Worm (Caenorhabditis elegans) whole organism, young adult: Measurements from ENCODE around the gene nuo-5.

Experiments used
- F33H1.4 ChIP-seq: fragments of 200-800 bp; sonication (Bioruptor generic); IDR thresholded peaks from 2 replicates; pipeline ENCODE4 v1.3.6; 2022; ENCODE audit warnings: missing genetic modification reagents, missing genetic modification characterization, missing compliant biosample characterization
- F37B4.10 ChIP-seq: fragments of 200-800 bp; sonication (Bioruptor generic); IDR thresholded peaks from 2 replicates; pipeline ENCODE4 v1.3.6; 2022; ENCODE audit warnings: missing genetic modification characterization, missing compliant biosample characterization
- F52B5.7 ChIP-seq: sonication (generic microtip); optimal IDR thresholded peaks from 2 replicates; lab custom pipeline; 2016; ENCODE audit warnings: mild to moderate bottlenecking, missing genetic modification characterization, missing compliant biosample characterization
- F57A8.1 ChIP-seq: fragments of 200-800 bp; sonication (Bioruptor generic); optimal IDR thresholded peaks from 2 replicates; lab custom pipeline; 2018; ENCODE audit warnings: mild to moderate bottlenecking, missing genetic modification characterization, moderate library complexity, missing compliant biosample characterization
- K11D2.4 ChIP-seq: fragments of 200-800 bp; sonication (Bioruptor generic); IDR thresholded peaks from 2 replicates; pipeline ENCODE4 v1.3.6; 2022; ENCODE audit warnings: missing genetic modification reagents, missing genetic modification characterization, missing compliant biosample characterization
- Y53F4B.3 ChIP-seq: fragments of 200-800 bp; sonication (Bioruptor generic); IDR thresholded peaks from 2 replicates; pipeline ENCODE4 v1.3.6; 2022; ENCODE audit warnings: missing genetic modification reagents, missing genetic modification characterization, missing compliant biosample characterization
- Y67H2A.10 ChIP-seq: fragments of 200-800 bp; sonication (Bioruptor generic); conservative IDR thresholded peaks from 2 replicates; pipeline ENCODE4 v1.3.6; 2022; ENCODE audit warnings: missing genetic modification reagents, missing genetic modification characterization, missing compliant biosample characterization
- ZK185.1 ChIP-seq: sonication (generic microtip); optimal IDR thresholded peaks from 2 replicates; lab custom pipeline; 2016; ENCODE audit warnings: mild to moderate bottlenecking, missing genetic modification characterization, missing compliant biosample characterization; ENCODE audit not compliant: poor library complexity, severe bottlenecking
- ama-1 ChIP-seq, 3 experiments: fragments of 150-350 bp in 1 of 3; sonication (generic microtip) in 2 of 3; optimal IDR thresholded peaks; 2 replicates each; lab custom pipeline; 2014 to 2018; ENCODE audit warnings: missing biosample characterization in 2 of 3, missing genetic modification characterization in 2 of 3, missing genetic modification reagents in 2 of 3
- athp-1 ChIP-seq: sonication (generic microtip); optimal IDR thresholded peaks from 2 replicates; lab custom pipeline; 2017; ENCODE audit warnings: mild to moderate bottlenecking, missing genetic modification characterization, missing compliant biosample characterization
- attf-3 ChIP-seq: fragments of 200-800 bp; sonication (Bioruptor generic); conservative IDR thresholded peaks from 2 replicates; pipeline ENCODE4 v1.3.6; 2022; ENCODE audit warnings: missing genetic modification reagents, missing genetic modification characterization, missing compliant biosample characterization
- attf-6 ChIP-seq: fragments of 200-800 bp; sonication (Bioruptor generic); IDR thresholded peaks from 2 replicates; pipeline ENCODE4 v1.3.6; 2022; ENCODE audit warnings: missing genetic modification reagents, missing genetic modification characterization, missing compliant biosample characterization
- cebp-1 ChIP-seq, 2 experiments: fragments of 200-800 bp in 1 of 2; sonication (Bioruptor generic) in 1 of 2; sonication (generic microtip) in 1 of 2; IDR thresholded peaks in 1 of 2; optimal IDR thresholded peaks in 1 of 2; 2 replicates each; pipeline versions ENCODE4 v1.3.6 to Lab custom; 2017 to 2022; ENCODE audit warnings: missing compliant biosample characterization in 2 of 2, missing genetic modification characterization in 2 of 2, mild to moderate bottlenecking in 1 of 2, missing genetic modification reagents in 1 of 2, moderate library complexity in 1 of 2
- ceh-40 ChIP-seq: fragments of 200-800 bp; sonication (Bioruptor generic); IDR thresholded peaks from 2 replicates; pipeline ENCODE4 v1.3.6; 2022; ENCODE audit warnings: missing genetic modification characterization, missing compliant biosample characterization
- die-1 ChIP-seq: sonication (generic microtip); optimal IDR thresholded peaks from 2 replicates; lab custom pipeline; 2016; ENCODE audit warnings: missing genotype, mild to moderate bottlenecking, missing genetic modification characterization, missing compliant biosample characterization
- efl-1 ChIP-seq: fragments of 150-350 bp; optimal IDR thresholded peaks from 2 replicates; lab custom pipeline; 2014; ENCODE audit warnings: missing biosample characterization, missing genetic modification reagents, missing genetic modification characterization
- egrh-3 ChIP-seq: fragments of 200-800 bp; sonication (Bioruptor generic); IDR thresholded peaks from 2 replicates; pipeline ENCODE4 v1.3.6; 2022; ENCODE audit warnings: missing genetic modification reagents, missing genetic modification characterization, missing compliant biosample characterization
- ekl-4 ChIP-seq: fragments of 200-800 bp; sonication (Bioruptor generic); IDR thresholded peaks from 2 replicates; pipeline ENCODE4 v1.3.6; 2022; ENCODE audit warnings: missing genetic modification reagents, missing genetic modification characterization, missing compliant biosample characterization
- ets-4 ChIP-seq: fragments of 200-800 bp; sonication (Bioruptor generic); optimal IDR thresholded peaks from 2 replicates; lab custom pipeline; 2018; ENCODE audit warnings: mild to moderate bottlenecking, missing genetic modification characterization, missing compliant biosample characterization
- hmg-1.2 ChIP-seq: fragments of 200-800 bp; sonication (Bioruptor generic); IDR thresholded peaks from 2 replicates; pipeline ENCODE4 v1.3.6; 2022; ENCODE audit warnings: missing genetic modification reagents, missing genetic modification characterization, missing compliant biosample characterization
- hrde-1 ChIP-seq: sonication (generic microtip); optimal IDR thresholded peaks from 2 replicates; lab custom pipeline; 2016; ENCODE audit warnings: missing genetic modification characterization, mild to moderate bottlenecking, missing compliant biosample characterization, moderate library complexity, missing genotype, missing genetic modification reagents, borderline replicate concordance
- madf-8 ChIP-seq: fragments of 200-800 bp; sonication (Bioruptor generic); conservative IDR thresholded peaks from 2 replicates; pipeline ENCODE4 v1.3.6; 2022; ENCODE audit warnings: missing genetic modification reagents, missing genetic modification characterization, missing compliant biosample characterization
- mel-28 ChIP-seq: sonication (generic microtip); optimal IDR thresholded peaks from 2 replicates; lab custom pipeline; 2016; ENCODE audit warnings: borderline replicate concordance, mild to moderate bottlenecking, missing genetic modification characterization, missing compliant biosample characterization
- nfya-1 ChIP-seq: sonication (generic microtip); optimal IDR thresholded peaks from 2 replicates; lab custom pipeline; 2017; ENCODE audit warnings: antibody characterized with exemption, missing compliant biosample characterization, missing genetic modification characterization, borderline replicate concordance; ENCODE audit not compliant: insufficient read depth
- nfya-2 ChIP-seq: fragments of 200-800 bp; sonication (Bioruptor generic); IDR thresholded peaks from 2 replicates; pipeline ENCODE4 v1.3.6; 2022; ENCODE audit warnings: missing genetic modification reagents, missing genetic modification characterization, missing compliant biosample characterization
- nhr-27 ChIP-seq: fragments of 200-800 bp; sonication (Bioruptor generic); optimal IDR thresholded peaks from 2 replicates; lab custom pipeline; 2018; ENCODE audit warnings: mild to moderate bottlenecking, missing genetic modification characterization, moderate library complexity, missing compliant biosample characterization
- nhr-80 ChIP-seq: sonication (generic microtip); optimal IDR thresholded peaks from 2 replicates; lab custom pipeline; 2016; ENCODE audit warnings: missing genetic modification characterization, missing compliant biosample characterization
- pbrm-1 ChIP-seq: fragments of 200-800 bp; sonication (Bioruptor generic); IDR thresholded peaks from 2 replicates; pipeline ENCODE4 v1.3.6; 2022; ENCODE audit warnings: missing genetic modification reagents, missing genetic modification characterization, missing compliant biosample characterization
- sdz-38 ChIP-seq: sonication (generic microtip); optimal IDR thresholded peaks from 2 replicates; lab custom pipeline; 2016; ENCODE audit warnings: missing genotype, missing genetic modification characterization, missing compliant biosample characterization
- snpc-3.4 ChIP-seq: sonication (generic microtip); optimal IDR thresholded peaks from 2 replicates; lab custom pipeline; 2017; ENCODE audit warnings: missing genetic modification characterization, mild to moderate bottlenecking, missing compliant biosample characterization, antibody characterized with exemption, moderate library complexity, missing genotype, missing genetic modification reagents
- snpc-4 ChIP-seq, 5 experiments: fragments of 150-350 bp in 1 of 5; sonication (generic microtip) in 4 of 5; optimal IDR thresholded peaks; 2 replicates each; lab custom pipeline; 2014 to 2018; ENCODE audit warnings: missing genetic modification characterization in 5 of 5, missing biosample characterization in 3 of 5, antibody characterized with exemption in 2 of 5, mild to moderate bottlenecking in 2 of 5, missing compliant biosample characterization in 2 of 5, missing genotype in 2 of 5, moderate library complexity in 2 of 5, missing genetic modification reagents in 1 of 5
- somi-1 ChIP-seq: fragments of 200-800 bp; sonication (Bioruptor generic); optimal IDR thresholded peaks from 2 replicates; lab custom pipeline; 2018; ENCODE audit warnings: mild to moderate bottlenecking, missing genetic modification characterization, missing compliant biosample characterization
- sptf-2 ChIP-seq: fragments of 200-800 bp; sonication (Bioruptor generic); optimal IDR thresholded peaks from 2 replicates; lab custom pipeline; 2018; ENCODE audit warnings: mild to moderate bottlenecking, missing genetic modification characterization, missing compliant biosample characterization
- tbx-9 ChIP-seq: sonication (generic microtip); optimal IDR thresholded peaks from 2 replicates; lab custom pipeline; 2016; ENCODE audit warnings: borderline replicate concordance, missing genetic modification characterization, inconsistent platforms, missing compliant biosample characterization
- tlf-1 ChIP-seq: fragments of 200-800 bp; sonication (Bioruptor generic); optimal IDR thresholded peaks from 2 replicates; lab custom pipeline; 2018; ENCODE audit warnings: mild to moderate bottlenecking, missing genetic modification characterization, missing compliant biosample characterization
- unc-62 ChIP-seq: fragments of 150-350 bp; optimal IDR thresholded peaks from 2 replicates; lab custom pipeline; 2014; ENCODE audit warnings: missing biosample characterization, missing genetic modification reagents, missing genetic modification characterization
- xnd-1 ChIP-seq: sonication (generic microtip); optimal IDR thresholded peaks from 2 replicates; lab custom pipeline; 2016; ENCODE audit warnings: missing genotype, missing genetic modification reagents, missing genetic modification characterization, missing compliant biosample characterization
- zfh-2 ChIP-seq: fragments of 200-800 bp; sonication (Bioruptor generic); conservative IDR thresholded peaks from 2 replicates; pipeline ENCODE4 v1.3.6; 2022; ENCODE audit warnings: missing genetic modification reagents, missing genetic modification characterization, missing compliant biosample characterization
- ztf-22 ChIP-seq: fragments of 200-800 bp; sonication (Bioruptor generic); optimal IDR thresholded peaks from 2 replicates; lab custom pipeline; 2018; ENCODE audit warnings: mild to moderate bottlenecking, missing genetic modification characterization, moderate library complexity, missing compliant biosample characterization

Gene nuo-5

ce11 chrV:2706379-2706778 lies 7.6 kb downstream of the nuo-5 start:
- no peak for TF ChIP-seq ZK185.1 (tag; lab: Kevin White, UChicago)
- TF ChIP-seq nfya-2, result no peak
- TF ChIP-seq attf-6, result no peak
- TF ChIP-seq ets-4, result no peak
- no peak for TF ChIP-seq tbx-9
- no peak for TF ChIP-seq snpc-4 (GFP tag; optimal IDR thresholded peaks at IDR 0.05; lab: Kevin White, UChicago)
- TF ChIP-seq snpc-4 (tag; optimal IDR thresholded peaks at IDR 0.05; lab: Kevin White, UChicago), result no peak
- TF ChIP-seq ama-1 (optimal IDR thresholded peaks at IDR 0.05; lab: Kevin White, UChicago), result no peak
- TF ChIP-seq ama-1 (GFP tag; optimal IDR thresholded peaks at IDR 0.05; lab: Kevin White, UChicago), result no peak
- no peak for TF ChIP-seq snpc-3.4 (tag; lab: Kevin White, UChicago)

ce11 chrV:2710192-2710591 lies 11.4 kb downstream of the nuo-5 start:
- TF ChIP-seq cebp-1 (GFP tag; IDR thresholded peaks at IDR 0.05; lab: Robert Waterston, UW) (no peak), cebp-1 (tag; optimal IDR thresholded peaks at IDR 0.05; lab: Kevin White, UChicago) (no peak), die-1 (tag; lab: Kevin White, UChicago) (no peak), nfya-1 (tag; lab: Kevin White, UChicago) (no peak), F52B5.7 (tag; lab: Kevin White, UChicago) (no peak), unc-62 (no peak), ets-4 (no peak), F33H1.4 (GFP tag; lab: Robert Waterston, UW) (no peak), xnd-1 (no peak), efl-1 (no peak), athp-1 (tag; lab: Kevin White, UChicago) (no peak), K11D2.4 (GFP tag; lab: Robert Waterston, UW) (no peak), ceh-40 (GFP tag; lab: Robert Waterston, UW) (no peak)

ce11 chrV:2711429-2711828 lies 12.7 kb downstream of the nuo-5 start, which contains the start of gene C24B9.3:
Gene C24B9.3, minus strand, starts transcription at chrV:2711599.
- TF ChIP-seq ekl-4 (no peak), nhr-80 (peak; percentile 79)

ce11 chrV:2713532-2713931 lies 14.8 kb downstream of the nuo-5 start, which contains the start of gene srt-28:
Gene srt-28, minus strand, starts transcription at chrV:2713632.
- TF ChIP-seq attf-3 (GFP tag; lab: Robert Waterston, UW) (no peak), hrde-1 (no peak), Y67H2A.10 (GFP tag; lab: Robert Waterston, UW) (no peak)
- TF ChIP-seq, all 124 proteins: peak for 0

- no peak for TF ChIP-seq hrde-1
- peak; percentile 25; the same call in 1 of the 2 replicates for TF ChIP-seq hmg-1.2 (GFP tag; lab: Robert Waterston, UW)
- no peak for TF ChIP-seq madf-8 (GFP tag; lab: Robert Waterston, UW)
- TF ChIP-seq F57A8.1 (GFP tag; lab: Kevin White, UChicago), result no peak
- TF ChIP-seq egrh-3, result peak; percentile 49; the same call in 1 of the 2 replicates
- TF ChIP-seq zfh-2, result peak; percentile 84
- no peak for TF ChIP-seq mel-28 (tag; lab: Kevin White, UChicago)
- no peak for TF ChIP-seq sdz-38 (tag; lab: Kevin White, UChicago)
- TF ChIP-seq ZK185.1 (tag; lab: Kevin White, UChicago), result no peak
- TF ChIP-seq somi-1, result no peak
- TF ChIP-seq pbrm-1 (GFP tag; lab: Robert Waterston, UW), result peak; percentile 37; the same call in 1 of the 2 replicates
- no peak for TF ChIP-seq snpc-4 (GFP tag; optimal IDR thresholded peaks at IDR 0.05; lab: Kevin White, UChicago)
- TF ChIP-seq snpc-4 (tag; optimal IDR thresholded peaks at IDR 0.05; lab: Kevin White, UChicago), result peak in 2 of 4 experiments; percentile 71 to 89
- no peak for TF ChIP-seq Y53F4B.3 (GFP tag; lab: Robert Waterston, UW)
- no peak for TF ChIP-seq F33H1.4 (GFP tag; lab: Robert Waterston, UW)
- no peak for TF ChIP-seq tbx-9
- no peak for TF ChIP-seq die-1 (tag; lab: Kevin White, UChicago)
- no peak for TF ChIP-seq ztf-22 (GFP tag; lab: Kevin White, UChicago)
- TF ChIP-seq tlf-1 (GFP tag; lab: Kevin White, UChicago), result no peak
- TF ChIP-seq ama-1 (optimal IDR thresholded peaks at IDR 0.05; lab: Kevin White, UChicago), result no peak
- TF ChIP-seq ama-1 (GFP tag; optimal IDR thresholded peaks at IDR 0.05; lab: Kevin White, UChicago), result no peak
- TF ChIP-seq sptf-2, result no peak
- no peak for TF ChIP-seq nhr-27
- 0 out of 2 replicates have a peak, but pooled peaks have one; percentile 65 for TF ChIP-seq F37B4.10
Observed at ce11 chrV:2716933-2717332, 18.2 kb downstream of the nuo-5 start.
